Fruit fly (Drosophila melanogaster) whole organism, embryonic: Measurements from ENCODE around the gene CG7492.
A peak's percentile ranks its signal among the peaks of the same experiment; 100 is the strongest.

Experiments
- ATbp ChIP-seq: fragments of 200-800 bp; sonication (Bioruptor generic); optimal IDR thresholded peaks from 2 replicates; lab custom pipeline; 2017; ENCODE audit warnings: missing biosample characterization, mild to moderate bottlenecking, missing genetic modification characterization, missing genetic modification reagents
- Abd-B ChIP-seq: fragments of 200-800 bp; sonication (Bioruptor generic); optimal IDR thresholded peaks from 2 replicates; lab custom pipeline; 2018; ENCODE audit warnings: missing biosample characterization, mild to moderate bottlenecking, missing genetic modification characterization, moderate library complexity
- Antp ChIP-seq: fragments of 200-800 bp; sonication (Bioruptor generic); optimal IDR thresholded peaks from 3 replicates; lab custom pipeline; 2016; ENCODE audit warnings: missing biosample characterization, missing genetic modification characterization
- Asciz ChIP-seq: fragments of 200-800 bp; sonication (Bioruptor generic); optimal IDR thresholded peaks from 2 replicates; lab custom pipeline; 2017; ENCODE audit warnings: missing biosample characterization, mild to moderate bottlenecking, missing genetic modification characterization, missing genetic modification reagents
- Atf6 ChIP-seq: fragments of 200-800 bp; sonication (Bioruptor generic); IDR thresholded peaks from 2 replicates; pipeline ENCODE4 v1.3.6; 2022; ENCODE audit warnings: missing biosample characterization, missing genetic modification characterization
- CG10147 ChIP-seq: fragments of 200-800 bp; sonication (Bioruptor generic); optimal IDR thresholded peaks from 2 replicates; lab custom pipeline; 2019; ENCODE audit warnings: missing biosample characterization, mild to moderate bottlenecking, missing genetic modification characterization, moderate library complexity
- CG1529 ChIP-seq: fragments of 200-800 bp; sonication (Bioruptor generic); optimal IDR thresholded peaks from 3 replicates; lab custom pipeline; 2018; ENCODE audit warnings: missing biosample characterization, missing genetic modification characterization
- CG15601 ChIP-seq: fragments of 200-800 bp; sonication (Bioruptor generic); optimal IDR thresholded peaks from 3 replicates; lab custom pipeline; 2019; ENCODE audit warnings: missing biosample characterization, mild to moderate bottlenecking, missing genetic modification characterization, moderate library complexity
- CG17361 ChIP-seq: fragments of 200-800 bp; sonication (Bioruptor generic); IDR thresholded peaks from 3 replicates; pipeline ENCODE4 v1.3.6; 2022; ENCODE audit warnings: missing biosample characterization, missing genetic modification characterization
- CG1832 ChIP-seq: fragments of 200-800 bp; sonication (Bioruptor generic); optimal IDR thresholded peaks from 2 replicates; lab custom pipeline; 2017; ENCODE audit warnings: missing biosample characterization, mild to moderate bottlenecking, missing genetic modification characterization, inconsistent platforms
- CG2712 ChIP-seq: fragments of 200-800 bp; optimal IDR thresholded peaks from 3 replicates; lab custom pipeline; 2019; ENCODE audit warnings: missing biosample characterization, mild to moderate bottlenecking, missing genetic modification characterization, moderate library complexity
- CG2889 ChIP-seq: fragments of 200-800 bp; sonication (Bioruptor generic); IDR thresholded peaks from 3 replicates; pipeline ENCODE4 v1.3.6; 2022; ENCODE audit warnings: missing biosample characterization, missing genetic modification characterization
- CG4282 ChIP-seq: fragments of 200-800 bp; sonication (Bioruptor generic); optimal IDR thresholded peaks from 2 replicates; lab custom pipeline; 2016; ENCODE audit warnings: missing biosample characterization, missing genetic modification characterization
- CG4820 ChIP-seq: fragments of 200-800 bp; sonication (Bioruptor generic); optimal IDR thresholded peaks from 3 replicates; lab custom pipeline; 2016; ENCODE audit warnings: missing biosample characterization, missing genetic modification characterization
- CG6254 ChIP-seq: fragments of 200-800 bp; sonication (Bioruptor generic); optimal IDR thresholded peaks from 3 replicates; lab custom pipeline; 2017; ENCODE audit warnings: mild to moderate bottlenecking, missing biosample characterization, missing genetic modification reagents, missing genetic modification characterization
- CG6689 ChIP-seq: fragments of 200-800 bp; sonication (Bioruptor generic); IDR thresholded peaks from 2 replicates; pipeline ENCODE4 v1.3.6; 2022; ENCODE audit warnings: missing biosample characterization, missing genetic modification characterization
- CHES-1-like ChIP-seq: fragments of 200-800 bp; sonication (Bioruptor generic); optimal IDR thresholded peaks from 2 replicates; lab custom pipeline; 2016; ENCODE audit warnings: missing biosample characterization, missing genetic modification characterization
- D ChIP-seq, 2 experiments: fragments of 200-800 bp in 1 of 2; fragments of >200 bp in 1 of 2; sonication (Bioruptor generic) in 1 of 2; optimal IDR thresholded peaks; 2 replicates in 1 of 2; 3 replicates in 1 of 2; lab custom pipeline; 2017; ENCODE audit warnings: mild to moderate bottlenecking in 1 of 2, missing biosample characterization in 1 of 2, missing genetic modification characterization in 1 of 2, missing genetic modification reagents in 1 of 2
- D19A ChIP-seq: fragments of 200-800 bp; optimal IDR thresholded peaks from 3 replicates; lab custom pipeline; 2019; ENCODE audit warnings: missing biosample characterization, mild to moderate bottlenecking, missing genetic modification characterization, moderate library complexity
- Doc3 ChIP-seq: fragments of 200-800 bp; sonication (Bioruptor generic); IDR thresholded peaks from 3 replicates; pipeline ENCODE4 v1.3.6; 2022; ENCODE audit warnings: missing biosample characterization, missing genetic modification characterization; ENCODE audit not compliant: partially characterized antibody
- HLH4C ChIP-seq: fragments of 200-800 bp; sonication (Bioruptor generic); IDR thresholded peaks from 3 replicates; pipeline ENCODE4 v1.3.6; 2022; ENCODE audit warnings: missing biosample characterization, missing genetic modification characterization; ENCODE audit not compliant: partially characterized antibody
- Hr51 ChIP-seq, 2 experiments: fragments of 200-800 bp; sonication (Bioruptor generic); optimal IDR thresholded peaks; 2 replicates in 1 of 2; 3 replicates in 1 of 2; lab custom pipeline; 2016 to 2018; ENCODE audit warnings: missing biosample characterization in 2 of 2, missing genetic modification characterization in 2 of 2, mild to moderate bottlenecking in 1 of 2, moderate library complexity in 1 of 2
- NfI ChIP-seq: fragments of 200-800 bp; sonication (Bioruptor generic); optimal IDR thresholded peaks from 3 replicates; lab custom pipeline; 2018; ENCODE audit warnings: missing biosample characterization, mild to moderate bottlenecking, missing genetic modification characterization, moderate library complexity
- Optix ChIP-seq: fragments of 200-800 bp; sonication (Bioruptor generic); IDR thresholded peaks from 3 replicates; pipeline ENCODE4 v1.3.6; 2022; ENCODE audit warnings: missing biosample characterization, missing genetic modification characterization
- Ptx1 ChIP-seq: fragments of 200-800 bp; sonication (Bioruptor generic); IDR thresholded peaks from 2 replicates; pipeline ENCODE4 v1.3.6; 2022; ENCODE audit warnings: missing biosample characterization, missing genetic modification characterization
- Sox102F ChIP-seq: fragments of 200-800 bp; sonication (Bioruptor generic); optimal IDR thresholded peaks from 2 replicates; lab custom pipeline; 2018; ENCODE audit warnings: missing biosample characterization, mild to moderate bottlenecking, missing genetic modification characterization, moderate library complexity
- Stat92E ChIP-seq, 3 experiments: fragments of >200 bp in 2 of 3; fragments of 200-800 bp in 1 of 3; sonication (Bioruptor generic) in 1 of 3; optimal IDR thresholded peaks; 2 replicates each; lab custom pipeline; 2017 to 2019; ENCODE audit warnings: missing biosample characterization in 3 of 3, missing genetic modification characterization in 3 of 3, mild to moderate bottlenecking in 1 of 3, moderate library complexity in 1 of 3
- chif ChIP-seq, 2 experiments: fragments of 200-800 bp; sonication (Bioruptor generic); optimal IDR thresholded peaks; 3 replicates each; lab custom pipeline; 2016; ENCODE audit warnings: missing biosample characterization in 2 of 2, missing genetic modification characterization in 2 of 2
- chm ChIP-seq: fragments of 200-800 bp; sonication (Bioruptor generic); IDR thresholded peaks from 2 replicates; pipeline ENCODE4 v1.3.6; 2022; ENCODE audit warnings: missing biosample characterization, missing genetic modification characterization
- ci ChIP-seq: fragments of 200-800 bp; sonication (Bioruptor generic); IDR thresholded peaks from 3 replicates; pipeline ENCODE4 v1.3.6; 2022; ENCODE audit warnings: missing biosample characterization, missing genetic modification characterization
- dmrt99B ChIP-seq: fragments of 200-800 bp; sonication (Bioruptor generic); optimal IDR thresholded peaks from 2 replicates; lab custom pipeline; 2018; ENCODE audit warnings: missing biosample characterization, mild to moderate bottlenecking, missing genetic modification characterization, moderate library complexity
- dpn ChIP-seq, 2 experiments: fragments of 200-800 bp; sonication (Bioruptor generic); optimal IDR thresholded peaks; 3 replicates each; lab custom pipeline; 2016; ENCODE audit warnings: missing biosample characterization in 2 of 2, missing genetic modification characterization in 2 of 2
- dysf ChIP-seq: fragments of 200-800 bp; sonication (Bioruptor generic); IDR thresholded peaks from 3 replicates; pipeline ENCODE4 v1.3.6; 2022; ENCODE audit warnings: missing biosample characterization, missing genetic modification characterization
- fd96Cb ChIP-seq: fragments of 200-800 bp; sonication (Bioruptor generic); optimal IDR thresholded peaks from 2 replicates; lab custom pipeline; 2018; ENCODE audit warnings: missing biosample characterization, mild to moderate bottlenecking, missing genetic modification characterization, moderate library complexity
- gce ChIP-seq: fragments of 200-800 bp; sonication (Bioruptor generic); IDR thresholded peaks from 3 replicates; pipeline ENCODE4 v1.3.6; 2022; ENCODE audit warnings: missing biosample characterization, missing genetic modification characterization
- grau ChIP-seq: fragments of 200-800 bp; optimal IDR thresholded peaks from 3 replicates; lab custom pipeline; 2019; ENCODE audit warnings: missing biosample characterization, mild to moderate bottlenecking, missing genetic modification characterization, moderate library complexity
- kay ChIP-seq: fragments of 200-800 bp; sonication (Bioruptor generic); optimal IDR thresholded peaks from 2 replicates; lab custom pipeline; 2016; ENCODE audit warnings: missing biosample characterization, missing genetic modification characterization
- lola ChIP-seq, 3 experiments: fragments of >200 bp in 2 of 3; fragments of 200-800 bp in 1 of 3; sonication (Bioruptor generic) in 1 of 3; optimal IDR thresholded peaks; 2 replicates each; lab custom pipeline; 2017 to 2019; ENCODE audit warnings: missing biosample characterization in 3 of 3, missing genetic modification characterization in 3 of 3, mild to moderate bottlenecking in 1 of 3, moderate library complexity in 1 of 3
- pan ChIP-seq, 4 experiments: fragments of >200 bp in 3 of 4; fragments of 200-800 bp in 1 of 4; sonication (Bioruptor generic) in 1 of 4; optimal IDR thresholded peaks in 3 of 4; IDR thresholded peaks in 1 of 4; 2 replicates each; pipeline versions ENCODE4 v1.3.6 to Lab custom; 2017 to 2022; ENCODE audit warnings: missing biosample characterization in 2 of 4, missing genetic modification characterization in 2 of 4, mixed read lengths in 1 of 4
- phol ChIP-seq: fragments of 200-800 bp; sonication (Bioruptor generic); optimal IDR thresholded peaks from 3 replicates; lab custom pipeline; 2018; ENCODE audit warnings: missing biosample characterization, mild to moderate bottlenecking, missing genetic modification characterization, moderate library complexity
- prd ChIP-seq, 3 experiments: fragments of >200 bp in 2 of 3; fragments of 200-800 bp in 1 of 3; sonication (Bioruptor generic) in 1 of 3; optimal IDR thresholded peaks in 2 of 3; IDR thresholded peaks in 1 of 3; 2 replicates in 2 of 3; 3 replicates in 1 of 3; pipeline versions ENCODE4 v1.3.6 to Lab custom; 2017 to 2022; ENCODE audit warnings: missing biosample characterization in 1 of 3, missing genetic modification characterization in 1 of 3
- sens ChIP-seq: fragments of 200-800 bp; sonication (Bioruptor generic); peaks from one replicate; lab custom pipeline; 2016; ENCODE audit warnings: missing biosample characterization, missing genetic modification characterization
- tin ChIP-seq: fragments of 200-800 bp; sonication (Bioruptor generic); optimal IDR thresholded peaks from 3 replicates; lab custom pipeline; 2016; ENCODE audit warnings: missing biosample characterization, missing genetic modification characterization
- unc-4 ChIP-seq: fragments of 200-800 bp; sonication (Bioruptor generic); IDR thresholded peaks from 2 replicates; pipeline ENCODE4 v1.3.6; 2022; ENCODE audit warnings: missing biosample characterization, missing genetic modification characterization; ENCODE audit not compliant: partially characterized antibody
- vvl ChIP-seq: fragments of 200-800 bp; sonication (Bioruptor generic); IDR thresholded peaks from 2 replicates; pipeline ENCODE4 v1.3.6; 2022; ENCODE audit warnings: missing biosample characterization, missing genetic modification characterization
- zfh1 ChIP-seq: fragments of 200-800 bp; sonication (Bioruptor generic); IDR thresholded peaks from 3 replicates; pipeline ENCODE4 v1.3.6; 2022; ENCODE audit warnings: missing biosample characterization, missing genetic modification characterization

The CG7492 gene

DNA sequence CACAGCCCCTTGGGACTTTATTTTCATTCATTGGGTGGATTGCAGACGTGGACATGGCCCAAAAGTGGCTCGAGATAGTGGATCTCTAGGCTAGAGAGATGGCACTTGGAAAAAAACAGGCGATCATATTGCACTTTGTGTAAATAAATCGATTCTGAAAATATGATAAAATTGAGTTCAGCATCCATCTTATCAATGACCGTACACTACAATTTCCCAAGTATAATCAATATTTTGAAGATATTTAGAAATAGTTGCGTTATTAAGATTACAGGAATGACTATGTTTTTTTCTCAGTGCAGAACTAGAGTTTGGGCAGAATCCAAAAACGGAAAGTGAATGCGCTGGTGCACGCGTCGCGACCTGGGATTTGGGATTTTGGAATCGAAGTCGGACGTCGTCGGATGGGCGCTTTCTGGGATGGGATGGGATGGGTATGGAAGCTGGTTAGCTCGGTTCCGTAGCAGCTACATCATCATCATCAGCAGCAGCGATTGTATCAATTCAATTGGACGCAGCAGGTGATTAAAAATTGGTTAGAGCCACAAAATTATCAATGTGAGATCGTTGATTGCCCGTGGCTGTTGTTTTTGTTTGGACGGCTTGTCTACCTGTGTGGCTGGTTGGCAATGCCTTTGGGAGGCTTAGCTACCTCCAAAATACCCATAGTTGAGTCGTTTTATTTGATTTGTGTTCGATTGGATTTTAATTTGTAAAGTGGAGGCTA lies 19.6 kb downstream of the CG7492 start (continued):
- TF ChIP-seq Stat92E (GFP tag; optimal IDR thresholded peaks at IDR 0.05; lab: Kevin White, UChicago) (peak in 1 of 3 experiments; percentile 37), CHES-1-like (GFP tag; lab: Kevin White, UChicago) (no peak), Optix (GFP tag; lab: Robert Waterston, UW) (no peak), dpn (GFP tag; optimal IDR thresholded peaks at IDR 0.05; lab: Kevin White, UChicago) (peak in 1 of 2 experiments; percentile 24), HLH4C (GFP tag; lab: Robert Waterston, UW) (no peak), fd96Cb (tag; lab: Kevin White, UChicago) (peak; percentile 55), Abd-B (GFP tag; lab: Kevin White, UChicago) (peak; percentile 11), Hr51 (GFP tag; optimal IDR thresholded peaks at IDR 0.05; lab: Kevin White, UChicago) (peak in 1 of 2 experiments; percentile 24), CG2712 (tag; lab: Kevin White, UChicago) (peak; percentile 68), pan (optimal IDR thresholded peaks at IDR 0.05; lab: Kevin White, UChicago) (no peak), pan (GFP tag; optimal IDR thresholded peaks at IDR 0.05 in 1 of 2, IDR thresholded peaks at IDR 0.05 in 1 of 2) (peak in 1 of 2 experiments; percentile 25), phol (peak; percentile 64), lola (GFP tag; optimal IDR thresholded peaks at IDR 0.05; lab: Kevin White, UChicago) (peak in 1 of 3 experiments; percentile 50), kay (GFP tag; lab: Kevin White, UChicago) (no peak), chif (GFP tag; optimal IDR thresholded peaks at IDR 0.05; lab: Kevin White, UChicago) (peak in 1 of 2 experiments; percentile 29), Antp (GFP tag; lab: Kevin White, UChicago) (peak; percentile 33), grau (tag; lab: Kevin White, UChicago) (peak; percentile 17), prd (optimal IDR thresholded peaks at IDR 0.05; lab: Kevin White, UChicago) (no peak), prd (GFP tag; IDR thresholded peaks at IDR 0.05; lab: Robert Waterston, UW) (peak; percentile 47; the same call in 1 of the 3 replicates), sens (GFP tag; lab: Kevin White, UChicago) (peak; percentile 87), Atf6 (GFP tag; lab: Robert Waterston, UW) (peak; percentile 12; the same call in 1 of the 2 replicates), CG6689 (peak; percentile 36; the same call in 1 of the 2 replicates), CG1832 (GFP tag; lab: Kevin White, UChicago) (no peak), gce (GFP tag; lab: Robert Waterston, UW) (no peak), zfh1 (GFP tag; lab: Robert Waterston, UW) (peak; percentile 69), vvl (GFP tag; lab: Robert Waterston, UW) (peak; percentile 43), CG10147 (GFP tag; lab: Kevin White, UChicago) (no peak), CG1529 (GFP tag; lab: Kevin White, UChicago) (peak; percentile 22), Ptx1 (GFP tag; lab: Robert Waterston, UW) (peak; percentile 61), CG15601 (tag; lab: Kevin White, UChicago) (peak; percentile 3), Doc3 (GFP tag; lab: Robert Waterston, UW) (no peak), chm (GFP tag; lab: Robert Waterston, UW) (0 out of 2 replicates have a peak, but pooled peaks have one; percentile 34), unc-4 (GFP tag; lab: Robert Waterston, UW) (no peak), tin (GFP tag; lab: Kevin White, UChicago) (peak; percentile 20), CG6254 (GFP tag; lab: Kevin White, UChicago) (peak; percentile 35), CG2889 (GFP tag; lab: Robert Waterston, UW) (no peak), CG4282 (GFP tag; lab: Kevin White, UChicago) (no peak), Sox102F (peak; percentile 56), dysf (peak; percentile 65; the same call in 2 of the 3 replicates), CG4820 (GFP tag; lab: Kevin White, UChicago) (peak; percentile 23), D (optimal IDR thresholded peaks at IDR 0.05; lab: Kevin White, UChicago) (no peak), D (GFP tag; optimal IDR thresholded peaks at IDR 0.05; lab: Kevin White, UChicago) (peak; percentile 44), D19A (tag; lab: Kevin White, UChicago) (no peak), Asciz (peak; percentile 7), ATbp (peak; percentile 47), NfI (GFP tag; lab: Kevin White, UChicago) (no peak), dmrt99B (tag; lab: Kevin White, UChicago) (peak; percentile 71), CG17361 (GFP tag; lab: Robert Waterston, UW) (peak; percentile 47; the same call in 2 of the 3 replicates), ci (GFP tag; lab: Robert Waterston, UW) (peak; percentile 33; the same call in 1 of the 3 replicates)
